Worm (Caenorhabditis elegans) whole organism, mixed stage, embryonic: Measurements from ENCODE around the gene srsx-40.

Experiments used
- M03D4.4 ChIP-seq: sonication (generic microtip); optimal IDR thresholded peaks from 2 replicates; lab custom pipeline; 2017; ENCODE audit warnings: mild to moderate bottlenecking, missing genetic modification characterization, missing compliant biosample characterization
- ceh-83 ChIP-seq: fragments of 200-800 bp; sonication (Bioruptor generic); optimal IDR thresholded peaks from 2 replicates; lab custom pipeline; 2018; ENCODE audit warnings: mild to moderate bottlenecking, missing genetic modification characterization, missing compliant biosample characterization
- ces-1 ChIP-seq: fragments of 150-350 bp; optimal IDR thresholded peaks from 2 replicates; lab custom pipeline; 2014; ENCODE audit warnings: missing biosample characterization, missing genetic modification reagents, missing genetic modification characterization
- cnd-1 ChIP-seq: fragments of 200-800 bp; sonication (Bioruptor generic); optimal IDR thresholded peaks from 2 replicates; lab custom pipeline; 2018; ENCODE audit warnings: mild to moderate bottlenecking, missing genetic modification characterization, missing compliant biosample characterization
- elt-1 ChIP-seq: sonication (generic microtip); optimal IDR thresholded peaks from 2 replicates; lab custom pipeline; 2017; ENCODE audit warnings: missing genetic modification characterization, mild to moderate bottlenecking, missing compliant biosample characterization, antibody characterized with exemption, moderate library complexity, borderline replicate concordance; ENCODE audit not compliant: insufficient read depth
- elt-3 ChIP-seq: fragments of 150-350 bp; optimal IDR thresholded peaks from 2 replicates; lab custom pipeline; 2014; ENCODE audit warnings: missing biosample characterization, missing genetic modification characterization
- flh-1 ChIP-seq: fragments of 200-800 bp; sonication (Bioruptor generic); optimal IDR thresholded peaks from 2 replicates; lab custom pipeline; 2018; ENCODE audit warnings: mild to moderate bottlenecking, missing genetic modification characterization, moderate library complexity, missing compliant biosample characterization
- ham-2 ChIP-seq: fragments of 200-800 bp; sonication (Bioruptor generic); optimal IDR thresholded peaks from 2 replicates; lab custom pipeline; 2018; ENCODE audit warnings: mild to moderate bottlenecking, missing genetic modification characterization, missing compliant biosample characterization
- lin-32 ChIP-seq: fragments of 200-800 bp; sonication (Bioruptor generic); optimal IDR thresholded peaks from 2 replicates; lab custom pipeline; 2018; ENCODE audit warnings: mild to moderate bottlenecking, missing genetic modification characterization, missing compliant biosample characterization
- lsy-2 ChIP-seq: fragments of 150-350 bp; optimal IDR thresholded peaks from 2 replicates; lab custom pipeline; 2014; ENCODE audit warnings: missing biosample characterization, missing genetic modification characterization
- mep-1 ChIP-seq: fragments of 150-350 bp; optimal IDR thresholded peaks from 2 replicates; lab custom pipeline; 2017; ENCODE audit warnings: missing biosample characterization, missing genetic modification reagents, missing genetic modification characterization, inconsistent platforms
- mls-2 ChIP-seq: sonication (generic microtip); optimal IDR thresholded peaks from 2 replicates; lab custom pipeline; 2016; ENCODE audit warnings: mild to moderate bottlenecking, missing genetic modification characterization, moderate library complexity, missing compliant biosample characterization
- nhr-12 ChIP-seq: fragments of 150-350 bp; optimal IDR thresholded peaks from 2 replicates; lab custom pipeline; 2014; ENCODE audit warnings: missing biosample characterization, missing genetic modification characterization
- nhr-2 ChIP-seq: fragments of 150-350 bp; optimal IDR thresholded peaks from 2 replicates; lab custom pipeline; 2014; ENCODE audit warnings: missing biosample characterization, missing genetic modification characterization
- nhr-237 ChIP-seq: fragments of 150-350 bp; optimal IDR thresholded peaks from 2 replicates; lab custom pipeline; 2014; ENCODE audit warnings: missing biosample characterization, missing genetic modification characterization
- nhr-76 ChIP-seq: sonication (generic microtip); optimal IDR thresholded peaks from 2 replicates; lab custom pipeline; 2017; ENCODE audit warnings: missing biosample characterization, missing genetic modification characterization
- pha-4 ChIP-seq: fragments of 150-350 bp; optimal IDR thresholded peaks from 2 replicates; lab custom pipeline; 2018; ENCODE audit warnings: missing biosample characterization, missing genetic modification reagents, missing genetic modification characterization
- sem-2 ChIP-seq: fragments of 200-800 bp; sonication (Bioruptor generic); optimal IDR thresholded peaks from 2 replicates; lab custom pipeline; 2018; ENCODE audit warnings: mild to moderate bottlenecking, missing genetic modification characterization, missing compliant biosample characterization
- snpc-4 ChIP-seq: fragments of 150-350 bp; optimal IDR thresholded peaks from 2 replicates; lab custom pipeline; 2014; ENCODE audit warnings: missing biosample characterization, missing genetic modification characterization
- sptf-1 ChIP-seq: sonication (generic microtip); optimal IDR thresholded peaks from 2 replicates; lab custom pipeline; 2017; ENCODE audit warnings: mild to moderate bottlenecking, missing genetic modification characterization, moderate library complexity, missing compliant biosample characterization
- tbx-8 ChIP-seq: fragments of 200-800 bp; sonication (Bioruptor generic); optimal IDR thresholded peaks from 2 replicates; lab custom pipeline; 2018; ENCODE audit warnings: mild to moderate bottlenecking, missing genetic modification characterization, moderate library complexity, missing compliant biosample characterization
- unc-120 ChIP-seq: sonication (generic microtip); optimal IDR thresholded peaks from 2 replicates; lab custom pipeline; 2017; ENCODE audit warnings: missing genetic modification characterization, missing compliant biosample characterization; ENCODE audit not compliant: poor library complexity, severe bottlenecking
- unc-39 ChIP-seq: fragments of 150-350 bp; optimal IDR thresholded peaks from 2 replicates; lab custom pipeline; 2014; ENCODE audit warnings: missing biosample characterization, missing genetic modification characterization
- unc-62 ChIP-seq: fragments of 150-350 bp; optimal IDR thresholded peaks from 2 replicates; lab custom pipeline; 2014; ENCODE audit warnings: missing biosample characterization, missing genetic modification reagents, missing genetic modification characterization
- zip-8 ChIP-seq: fragments of 150-350 bp; optimal IDR thresholded peaks from 2 replicates; lab custom pipeline; 2014; ENCODE audit warnings: missing biosample characterization, missing genetic modification characterization
- ztf-11 ChIP-seq: fragments of 150-350 bp; optimal IDR thresholded peaks from 2 replicates; lab custom pipeline; 2014; ENCODE audit warnings: missing biosample characterization, missing genetic modification characterization

Gene srsx-40

ce11 chrV:7745386-7745785 is 42.0 kb upstream of the srsx-40 start:
- no peak for TF ChIP-seq pha-4 (tag; lab: Kevin White, UChicago)
- TF ChIP-seq lsy-2 (tag; lab: Kevin White, UChicago), result no peak
- TF ChIP-seq nhr-12 (tag; lab: Kevin White, UChicago), result no peak
- no peak for TF ChIP-seq ztf-11
- no peak for TF ChIP-seq unc-120 (tag; lab: Kevin White, UChicago)

- TF ChIP-seq ces-1 (GFP tag; lab: Kevin White, UChicago), result no peak
Measured at ce11 chrV:7744068-7744467, 40.6 kb upstream of the srsx-40 start.

- no peak for TF ChIP-seq lin-32 (GFP tag; lab: Kevin White, UChicago)
- TF ChIP-seq sem-2 (GFP tag; lab: Kevin White, UChicago), result no peak
- TF ChIP-seq flh-1 (GFP tag; lab: Kevin White, UChicago), result no peak
- no peak for TF ChIP-seq ceh-83 (GFP tag; lab: Kevin White, UChicago)
- TF ChIP-seq lsy-2 (tag; lab: Kevin White, UChicago), result no peak
- no peak for TF ChIP-seq zip-8 (tag; lab: Kevin White, UChicago)
- no peak for TF ChIP-seq mep-1 (tag; lab: Kevin White, UChicago)
- TF ChIP-seq elt-3 (tag; lab: Kevin White, UChicago), result no peak
Measured at ce11 chrV:7742485-7742959, 39.1 kb upstream of the srsx-40 start, which contains the start of gene fbxl-5. Gene fbxl-5, plus strand, starts transcription at chrV:7742909.

- peak; percentile 100 for TF ChIP-seq nhr-2
- no peak for TF ChIP-seq M03D4.4 (tag; lab: Kevin White, UChicago)
- TF ChIP-seq elt-1 (tag; lab: Kevin White, UChicago), result no peak
- TF ChIP-seq lsy-2 (tag; lab: Kevin White, UChicago), result no peak
- no peak for TF ChIP-seq elt-3 (tag; lab: Kevin White, UChicago)
- peak; percentile 77 for TF ChIP-seq zip-8 (tag; lab: Kevin White, UChicago)
- TF ChIP-seq nhr-12 (tag; lab: Kevin White, UChicago), result no peak
- TF ChIP-seq unc-62 (GFP tag; lab: Kevin White, UChicago), result peak; percentile 55
- no peak for TF ChIP-seq sem-2 (GFP tag; lab: Kevin White, UChicago)
- TF ChIP-seq, all 35 proteins: peak for 3
Measured at ce11 chrV:7741918-7742317, 38.5 kb upstream of the srsx-40 start.

ce11 chrV:7739949-7740348 is 36.5 kb upstream of the srsx-40 start:
- TF ChIP-seq M03D4.4 (tag; lab: Kevin White, UChicago), result no peak
- no peak for TF ChIP-seq ham-2 (GFP tag; lab: Kevin White, UChicago)
- peak; percentile 9 for TF ChIP-seq ces-1 (GFP tag; lab: Kevin White, UChicago)
- TF ChIP-seq elt-1 (tag; lab: Kevin White, UChicago), result no peak
- TF ChIP-seq nhr-2, result peak; percentile 25
- TF ChIP-seq snpc-4, result no peak
- no peak for TF ChIP-seq sptf-1 (tag; lab: Kevin White, UChicago)

- no peak for TF ChIP-seq cnd-1
- no peak for TF ChIP-seq unc-39 (tag; lab: Kevin White, UChicago)
- no peak for TF ChIP-seq unc-120 (tag; lab: Kevin White, UChicago)
- no peak for TF ChIP-seq ceh-83 (GFP tag; lab: Kevin White, UChicago)
- no peak for TF ChIP-seq tbx-8 (GFP tag; lab: Kevin White, UChicago)
- no peak for TF ChIP-seq nhr-237 (tag; lab: Kevin White, UChicago)
- TF ChIP-seq nhr-2, result no peak
- no peak for TF ChIP-seq unc-62 (GFP tag; lab: Kevin White, UChicago)
- no peak for TF ChIP-seq mls-2 (tag; lab: Kevin White, UChicago)
- TF ChIP-seq mep-1 (tag; lab: Kevin White, UChicago), result no peak
- no peak for TF ChIP-seq M03D4.4 (tag; lab: Kevin White, UChicago)
- no peak for TF ChIP-seq nhr-76 (tag; lab: Kevin White, UChicago)
- TF ChIP-seq ztf-11, result no peak
- no peak for TF ChIP-seq nhr-12 (tag; lab: Kevin White, UChicago)
- TF ChIP-seq sptf-1 (tag; lab: Kevin White, UChicago), result no peak
- TF ChIP-seq zip-8 (tag; lab: Kevin White, UChicago), result no peak
- TF ChIP-seq lin-32 (GFP tag; lab: Kevin White, UChicago), result no peak
Measured at ce11 chrV:7737710-7738109, 34.3 kb upstream of the srsx-40 start, which contains the start of gene srr-9. Gene srr-9, plus strand, starts transcription at chrV:7738010.
